Fruit fly (Drosophila melanogaster): ENCODE results near the gene shf.

shf gene

dm6 chrX:6741184-6741586 lies 38.3 kb downstream of the shf start:
- TF ChIP-seq CG8478 (optimal IDR thresholded peaks at IDR 0.05) (no peak), psq (optimal IDR thresholded peaks at IDR 0.05) (no peak), pan (optimal IDR thresholded peaks at IDR 0.05) (no peak), Dll (optimal IDR thresholded peaks at IDR 0.05) (no peak), usp (GFP tag; optimal IDR thresholded peaks at IDR 0.05) (no peak), EcR (GFP tag; optimal IDR thresholded peaks at IDR 0.05) (no peak)

dm6 chrX:6739936-6740668 lies 39.4 kb downstream of the shf start, which contains the start of gene CG3168:
Gene CG3168, minus strand, starts transcription at chrX:6739986.
- TF ChIP-seq pan (optimal IDR thresholded peaks at IDR 0.05): no peak
- TF ChIP-seq EcR (GFP tag; optimal IDR thresholded peaks at IDR 0.05): no peak
- no peak for TF ChIP-seq psq (optimal IDR thresholded peaks at IDR 0.05)
- TF ChIP-seq usp (GFP tag; optimal IDR thresholded peaks at IDR 0.05): no peak
- TF ChIP-seq CG8478 (optimal IDR thresholded peaks at IDR 0.05): no peak
- no peak for TF ChIP-seq Dll (optimal IDR thresholded peaks at IDR 0.05)

- no peak for TF ChIP-seq CG8478 (optimal IDR thresholded peaks at IDR 0.05)
- TF ChIP-seq pan (optimal IDR thresholded peaks at IDR 0.05): no peak
- TF ChIP-seq Dll (optimal IDR thresholded peaks at IDR 0.05): no peak
- no peak for TF ChIP-seq EcR (GFP tag; optimal IDR thresholded peaks at IDR 0.05)
- no peak for TF ChIP-seq psq (optimal IDR thresholded peaks at IDR 0.05)
- no peak for TF ChIP-seq usp (GFP tag; optimal IDR thresholded peaks at IDR 0.05)
These were observed 46.0 kb downstream of the shf start for dm6 chrX:6733291-6734042.

dm6 chrX:6730600-6731259 lies 48.7 kb downstream of the shf start:
- TF ChIP-seq CG8478 (optimal IDR thresholded peaks at IDR 0.05) (no peak), Dll (optimal IDR thresholded peaks at IDR 0.05) (no peak), EcR (GFP tag; optimal IDR thresholded peaks at IDR 0.05) (no peak), psq (optimal IDR thresholded peaks at IDR 0.05) (no peak), pan (optimal IDR thresholded peaks at IDR 0.05) (no peak), usp (GFP tag; optimal IDR thresholded peaks at IDR 0.05) (no peak)

dm6 chrX:6728597-6729158 lies 50.8 kb downstream of the shf start:
- TF ChIP-seq Dll (optimal IDR thresholded peaks at IDR 0.05) (no peak), CG8478 (optimal IDR thresholded peaks at IDR 0.05) (no peak), pan (optimal IDR thresholded peaks at IDR 0.05) (no peak), EcR (GFP tag; optimal IDR thresholded peaks at IDR 0.05) (no peak), psq (optimal IDR thresholded peaks at IDR 0.05) (no peak)

- TF ChIP-seq psq (optimal IDR thresholded peaks at IDR 0.05) (no peak), pan (optimal IDR thresholded peaks at IDR 0.05) (no peak), EcR (GFP tag; optimal IDR thresholded peaks at IDR 0.05) (no peak), usp (GFP tag; optimal IDR thresholded peaks at IDR 0.05) (no peak), Dll (optimal IDR thresholded peaks at IDR 0.05) (no peak), CG8478 (optimal IDR thresholded peaks at IDR 0.05) (no peak)
These were observed 52.5 kb downstream of the shf start for dm6 chrX:6726758-6727490.

- TF ChIP-seq EcR (GFP tag; optimal IDR thresholded peaks at IDR 0.05) (no peak), Dll (optimal IDR thresholded peaks at IDR 0.05) (no peak), usp (GFP tag; optimal IDR thresholded peaks at IDR 0.05) (no peak), psq (optimal IDR thresholded peaks at IDR 0.05) (no peak), pan (optimal IDR thresholded peaks at IDR 0.05) (no peak), CG8478 (optimal IDR thresholded peaks at IDR 0.05) (no peak)
These were observed 54.5 kb downstream of the shf start for dm6 chrX:6724904-6725505.

- no peak for TF ChIP-seq Dll (optimal IDR thresholded peaks at IDR 0.05)
- TF ChIP-seq pan (optimal IDR thresholded peaks at IDR 0.05): no peak
- no peak for TF ChIP-seq usp (GFP tag; optimal IDR thresholded peaks at IDR 0.05)
- no peak for TF ChIP-seq EcR (GFP tag; optimal IDR thresholded peaks at IDR 0.05)
- no peak for TF ChIP-seq psq (optimal IDR thresholded peaks at IDR 0.05)
- TF ChIP-seq CG8478 (optimal IDR thresholded peaks at IDR 0.05): no peak
These were observed 55.8 kb downstream of the shf start for dm6 chrX:6723622-6724021.
